Worm (Caenorhabditis elegans): Measurements from ENCODE around the gene K10H10.13.

K10H10.13 gene

ce11 chrII:14489407-14489806 is 21.7 kb downstream of the K10H10.13 start, which contains the start of gene vnut-1 (continued):
- peak; percentile 37 for TF ChIP-seq nhr-20 (tag; optimal IDR thresholded peaks at IDR 0.05)
- no peak for TF ChIP-seq Y116A8C.19 (tag; optimal IDR thresholded peaks at IDR 0.05; ENCODE audit: borderline replicate concordance)
- TF ChIP-seq lin-14 (GFP tag; optimal IDR thresholded peaks at IDR 0.05): peak; percentile 59
- TF ChIP-seq vab-15 (tag; optimal IDR thresholded peaks at IDR 0.05): no peak
- TF ChIP-seq pqm-1 (tag; optimal IDR thresholded peaks at IDR 0.05): no peak
- no peak for TF ChIP-seq snpc-4 (tag; optimal IDR thresholded peaks at IDR 0.05)
- TF ChIP-seq lin-13 (GFP tag; optimal IDR thresholded peaks at IDR 0.05): no peak
- no peak for TF ChIP-seq sup-37 (GFP tag; optimal IDR thresholded peaks at IDR 0.05)
- no peak for TF ChIP-seq hpl-2 (GFP tag; optimal IDR thresholded peaks at IDR 0.05)
- TF ChIP-seq lin-35 (GFP tag; optimal IDR thresholded peaks at IDR 0.05): peak in 1 of 2 experiments; percentile 20
- TF ChIP-seq ceh-90 (tag; optimal IDR thresholded peaks at IDR 0.05): no peak
- TF ChIP-seq tlp-1 (tag; optimal IDR thresholded peaks at IDR 0.05): no peak
- TF ChIP-seq blmp-1 (tag; optimal IDR thresholded peaks at IDR 0.05): peak; percentile 97
- TF ChIP-seq unc-86 (tag; optimal IDR thresholded peaks at IDR 0.05): no peak
- peak in 1 of 3 experiments; percentile 7 for TF ChIP-seq ceh-82 (tag; optimal IDR thresholded peaks at IDR 0.05)
- TF ChIP-seq efl-1 (optimal IDR thresholded peaks at IDR 0.05): peak; percentile 5 to 11
- TF ChIP-seq efl-1 (GFP tag; optimal IDR thresholded peaks at IDR 0.05 in 1 of 2): peak; percentile 2 to 27
- no peak for TF ChIP-seq nhr-237 (tag; optimal IDR thresholded peaks at IDR 0.05)
- peak; percentile 6 for TF ChIP-seq swsn-7 (tag; optimal IDR thresholded peaks at IDR 0.05)
- no peak for TF ChIP-seq nhr-19 (GFP tag; conservative IDR thresholded peaks at IDR 0.05)
- no peak for TF ChIP-seq isw-1 (GFP tag; IDR thresholded peaks at IDR 0.05)
- TF ChIP-seq aly-2 (tag; optimal IDR thresholded peaks at IDR 0.05): no peak
- TF ChIP-seq ces-1 (GFP tag; optimal IDR thresholded peaks at IDR 0.05): no peak
- no peak for TF ChIP-seq jun-1 (tag; optimal IDR thresholded peaks at IDR 0.05)
- TF ChIP-seq zag-1 (tag; optimal IDR thresholded peaks at IDR 0.05): no peak
- TF ChIP-seq elt-3 (tag; optimal IDR thresholded peaks at IDR 0.05): peak in 1 of 6 experiments; percentile 6
- no peak for TF ChIP-seq mef-2 (tag; optimal IDR thresholded peaks at IDR 0.05)
- no peak for TF ChIP-seq xbp-1 (tag; optimal IDR thresholded peaks at IDR 0.05)
- no peak for TF ChIP-seq nhr-76 (tag; optimal IDR thresholded peaks at IDR 0.05)
- TF ChIP-seq nhr-11 (tag; optimal IDR thresholded peaks at IDR 0.05): no peak
- peak; percentile 52 for TF ChIP-seq nhr-71 (tag; optimal IDR thresholded peaks at IDR 0.05)

ce11 chrII:14488661-14489060 is 22.4 kb downstream of the K10H10.13 start, which contains the start of gene usp-14:
usp-14 (minus strand) TSS chrII:14488688.
- TF ChIP-seq sox-4 (tag; optimal IDR thresholded peaks at IDR 0.05) (no peak), hpl-2 (GFP tag; optimal IDR thresholded peaks at IDR 0.05) (no peak), xbp-1 (tag; optimal IDR thresholded peaks at IDR 0.05) (peak; percentile 63), rnt-1 (tag; optimal IDR thresholded peaks at IDR 0.05) (peak; percentile 72), lin-15B (tag; optimal IDR thresholded peaks at IDR 0.05) (peak; percentile 51), swsn-7 (tag; optimal IDR thresholded peaks at IDR 0.05) (peak; percentile 66), nhr-237 (tag; optimal IDR thresholded peaks at IDR 0.05) (no peak), snpc-4 (tag; optimal IDR thresholded peaks at IDR 0.05) (peak; percentile 68), fkh-8 (tag; optimal IDR thresholded peaks at IDR 0.05) (peak; percentile 55), fkh-4 (tag; optimal IDR thresholded peaks at IDR 0.05; ENCODE audit: borderline replicate concordance) (no peak), sptf-1 (tag; optimal IDR thresholded peaks at IDR 0.05) (no peak), dpl-1 (GFP tag; optimal IDR thresholded peaks at IDR 0.05) (peak; percentile 74 to 87 (median 87)), zag-1 (tag; optimal IDR thresholded peaks at IDR 0.05) (no peak), hlh-4 (tag; optimal IDR thresholded peaks at IDR 0.05) (no peak), jun-1 (tag; optimal IDR thresholded peaks at IDR 0.05) (peak; percentile 31), ztf-11 (tag; optimal IDR thresholded peaks at IDR 0.05) (no peak), efl-1 (optimal IDR thresholded peaks at IDR 0.05) (peak; percentile 77 to 80), efl-1 (GFP tag; optimal IDR thresholded peaks at IDR 0.05 in 1 of 2) (peak; percentile 82 to 98), pqm-1 (tag; optimal IDR thresholded peaks at IDR 0.05) (no peak), C04F5.9 (tag; optimal IDR thresholded peaks at IDR 0.05) (no peak), zip-4 (GFP tag; optimal IDR thresholded peaks at IDR 0.05) (peak; percentile 50), pax-3 (tag; optimal IDR thresholded peaks at IDR 0.05) (peak; percentile 0), unc-86 (tag; optimal IDR thresholded peaks at IDR 0.05) (peak; percentile 30), tlp-1 (tag; optimal IDR thresholded peaks at IDR 0.05) (no peak), nhr-47 (tag; optimal IDR thresholded peaks at IDR 0.05) (peak; percentile 73), mdl-1 (tag; optimal IDR thresholded peaks at IDR 0.05) (peak in 1 of 2 experiments; percentile 52), nhr-90 (tag; optimal IDR thresholded peaks at IDR 0.05; ENCODE audit: poor library complexity) (peak; percentile 70), mab-9 (GFP tag; IDR thresholded peaks at IDR 0.05) (no peak), C16A3.4 (tag; optimal IDR thresholded peaks at IDR 0.05) (peak; percentile 38), alr-1 (tag; optimal IDR thresholded peaks at IDR 0.05; ENCODE audit: borderline replicate concordance) (no peak), hlh-17 (GFP tag; optimal IDR thresholded peaks at IDR 0.05; ENCODE audit: borderline replicate concordance) (no peak), aly-2 (tag; optimal IDR thresholded peaks at IDR 0.05) (no peak)
